Worm (Caenorhabditis elegans): ENCODE data around the gene clec-162.

DNA sequence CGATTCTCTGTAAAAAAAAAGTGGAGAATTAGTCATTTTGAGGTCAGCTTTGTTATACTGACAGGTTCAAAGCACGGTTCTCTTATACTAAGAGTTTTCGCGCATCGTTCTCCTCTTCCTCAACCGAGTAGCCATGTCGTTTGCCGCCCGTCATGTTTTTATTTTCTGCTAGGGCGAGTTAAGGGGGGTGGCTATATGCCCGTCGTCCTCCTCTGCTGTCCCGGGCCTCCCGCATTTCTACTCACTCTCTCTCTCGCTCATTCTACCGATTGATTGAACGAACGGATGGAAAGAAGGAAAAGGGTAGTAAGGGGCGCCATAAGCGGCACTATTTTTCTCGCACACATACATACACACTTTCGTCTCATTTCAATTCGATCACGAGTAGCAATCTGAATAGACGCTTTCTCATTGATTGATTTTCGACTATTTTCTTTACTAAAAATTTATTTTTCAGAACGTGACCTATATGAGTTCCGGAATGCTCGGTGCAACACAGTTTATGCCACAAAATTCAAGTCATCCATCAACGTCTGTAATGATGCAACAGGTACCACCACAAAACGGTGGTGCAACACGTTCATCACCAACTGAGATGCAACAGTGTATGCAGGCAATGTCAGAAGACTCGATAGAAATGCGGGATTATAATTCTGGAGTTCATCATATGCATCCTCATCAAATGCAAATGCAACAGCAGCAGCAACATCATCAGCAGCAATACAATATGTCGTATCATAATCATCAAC lies 19.7 kb downstream of the clec-162 start:
- TF ChIP-seq ztf-11 (tag; optimal IDR thresholded peaks at IDR 0.05): no peak
- TF ChIP-seq nhr-77 (tag; optimal IDR thresholded peaks at IDR 0.05): no peak
- no peak for TF ChIP-seq mdl-1 (tag; optimal IDR thresholded peaks at IDR 0.05)
- no peak for TF ChIP-seq egl-27 (tag; optimal IDR thresholded peaks at IDR 0.05)
- no peak for TF ChIP-seq fos-1 (tag; optimal IDR thresholded peaks at IDR 0.05)
- TF ChIP-seq ceh-82 (tag; optimal IDR thresholded peaks at IDR 0.05): no peak
- no peak for TF ChIP-seq F16B12.6 (tag; optimal IDR thresholded peaks at IDR 0.05)
- no peak for TF ChIP-seq unc-62 (GFP tag; optimal IDR thresholded peaks at IDR 0.05)
